Fruit fly (Drosophila melanogaster) whole organism, pupa: ENCODE data around the gene Nha1.

Experiments used
- CG10348 ChIP-seq: fragments of 200-800 bp; sonication (Bioruptor generic); IDR thresholded peaks from 2 replicates; pipeline ENCODE4 v1.3.6; 2022; ENCODE audit warnings: missing biosample characterization, missing genetic modification characterization
- CG14655 ChIP-seq: fragments of 200-800 bp; sonication (Bioruptor generic); optimal IDR thresholded peaks from 3 replicates; lab custom pipeline; 2017; ENCODE audit warnings: mild to moderate bottlenecking, missing biosample characterization, missing genetic modification reagents, missing genetic modification characterization
- CG15710 ChIP-seq: fragments of 200-800 bp; sonication (Bioruptor generic); optimal IDR thresholded peaks from 2 replicates; lab custom pipeline; 2018; ENCODE audit warnings: missing biosample characterization, mild to moderate bottlenecking, missing genetic modification characterization, moderate library complexity
- CG9948 ChIP-seq: fragments of 200-800 bp; sonication (Bioruptor generic); optimal IDR thresholded peaks from 2 replicates; lab custom pipeline; 2018; ENCODE audit warnings: missing biosample characterization, mild to moderate bottlenecking, missing genetic modification characterization, moderate library complexity
- D1 ChIP-seq: fragments of 200-800 bp; sonication (Bioruptor generic); optimal IDR thresholded peaks from 2 replicates; lab custom pipeline; 2018; ENCODE audit warnings: missing biosample characterization, mild to moderate bottlenecking, missing genetic modification characterization, moderate library complexity
- EcR ChIP-seq: fragments of 200-800 bp; sonication (Bioruptor generic); optimal IDR thresholded peaks from 3 replicates; lab custom pipeline; 2019; ENCODE audit warnings: missing biosample characterization, missing genetic modification characterization, mild to moderate bottlenecking, moderate library complexity, missing genetic modification reagents
- gl ChIP-seq: fragments of 200-800 bp; sonication (Bioruptor generic); optimal IDR thresholded peaks from 2 replicates; lab custom pipeline; 2018; ENCODE audit warnings: missing biosample characterization, mild to moderate bottlenecking, missing genetic modification characterization
- rn ChIP-seq: fragments of 200-800 bp; sonication (Bioruptor generic); IDR thresholded peaks from 2 replicates; pipeline ENCODE4 v1.3.6; 2022; ENCODE audit warnings: missing biosample characterization, missing genetic modification characterization

- no peak for TF ChIP-seq CG15710
- TF ChIP-seq rn, result no peak
- no peak for TF ChIP-seq CG10348 (GFP tag; lab: Robert Waterston, UW)
- TF ChIP-seq gl (tag; lab: Kevin White, UChicago), result no peak
- TF ChIP-seq CG9948, result no peak
- TF ChIP-seq EcR (GFP tag; lab: Kevin White, UChicago), result no peak
- TF ChIP-seq CG14655 (GFP tag; lab: Kevin White, UChicago), result no peak
- TF ChIP-seq D1 (tag; lab: Kevin White, UChicago), result no peak
Measured at dm6 chr2L:6874006-6874405, 3.8 kb upstream of the Nha1 start.
